Worm (Caenorhabditis elegans): ENCODE data around the gene F26F2.8.
"Not testable (repeated sequence)": the region's sequence is repeated elsewhere in the genome, so short reads cannot be mapped to it uniquely, and the experiment has no call there.

The F26F2.8 gene

ce11 chrV:20556260-20556659 lies 23.1 kb upstream of the F26F2.8 start, which contains the start of gene Y38H6C.23:
Gene Y38H6C.23, minus strand, starts transcription at chrV:20556360.
- TF ChIP-seq egl-13 (tag; optimal IDR thresholded peaks at IDR 0.05) (no peak), snpc-4 (tag; optimal IDR thresholded peaks at IDR 0.05) (no peak), C16A3.4 (tag; optimal IDR thresholded peaks at IDR 0.05) (no peak), elt-2 (tag; optimal IDR thresholded peaks at IDR 0.05) (no peak), elt-3 (tag; optimal IDR thresholded peaks at IDR 0.05) (no peak), ceh-88 (GFP tag; IDR thresholded peaks at IDR 0.05) (no peak), C04F5.9 (tag; optimal IDR thresholded peaks at IDR 0.05) (no peak), ets-5 (GFP tag; IDR thresholded peaks at IDR 0.05) (no peak), mdl-1 (tag; optimal IDR thresholded peaks at IDR 0.05) (no peak)

DNA sequence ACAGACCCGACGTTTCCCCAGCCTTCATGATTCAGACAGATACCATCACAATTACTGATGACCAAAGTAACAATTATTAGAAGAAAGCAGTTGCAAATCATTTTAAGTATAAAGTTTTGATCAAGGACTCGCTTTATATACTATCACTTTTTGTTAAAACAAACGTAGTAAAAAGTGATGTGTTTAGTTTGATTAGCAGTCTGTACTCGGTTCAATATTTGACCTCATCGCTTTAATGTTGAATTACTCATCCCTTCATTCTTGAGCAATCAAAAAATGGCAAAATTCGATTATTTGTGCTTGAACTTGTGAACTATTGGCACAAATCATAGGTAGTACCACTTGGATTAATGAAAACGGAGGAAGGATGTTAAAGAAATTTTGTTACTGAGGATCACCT lies 21.1 kb upstream of the F26F2.8 start, which contains the start of gene abf-4:
Gene abf-4 (minus strand): TSS at position 101 of the 400 bp plus-strand sequence.
- TF ChIP-seq aha-1 (tag; optimal IDR thresholded peaks at IDR 0.05) (no peak), nhr-237 (tag; optimal IDR thresholded peaks at IDR 0.05) (no peak), nhr-11 (tag; optimal IDR thresholded peaks at IDR 0.05) (no peak), grh-1 (GFP tag; IDR thresholded peaks at IDR 0.05) (no peak), nhr-71 (tag; optimal IDR thresholded peaks at IDR 0.05) (no peak), unc-98 (GFP tag; IDR thresholded peaks at IDR 0.05) (no peak), mdl-1 (tag; optimal IDR thresholded peaks at IDR 0.05) (no peak), pqm-1 (tag; optimal IDR thresholded peaks at IDR 0.05) (no peak), zip-4 (GFP tag; optimal IDR thresholded peaks at IDR 0.05) (no peak), mab-9 (GFP tag; IDR thresholded peaks at IDR 0.05) (no peak), ces-1 (GFP tag; optimal IDR thresholded peaks at IDR 0.05) (no peak), irx-1 (tag; optimal IDR thresholded peaks at IDR 0.05) (no peak), unc-62 (GFP tag; optimal IDR thresholded peaks at IDR 0.05) (no peak), sox-4 (tag; optimal IDR thresholded peaks at IDR 0.05) (no peak), dpl-1 (GFP tag; optimal IDR thresholded peaks at IDR 0.05) (no peak)

DNA sequence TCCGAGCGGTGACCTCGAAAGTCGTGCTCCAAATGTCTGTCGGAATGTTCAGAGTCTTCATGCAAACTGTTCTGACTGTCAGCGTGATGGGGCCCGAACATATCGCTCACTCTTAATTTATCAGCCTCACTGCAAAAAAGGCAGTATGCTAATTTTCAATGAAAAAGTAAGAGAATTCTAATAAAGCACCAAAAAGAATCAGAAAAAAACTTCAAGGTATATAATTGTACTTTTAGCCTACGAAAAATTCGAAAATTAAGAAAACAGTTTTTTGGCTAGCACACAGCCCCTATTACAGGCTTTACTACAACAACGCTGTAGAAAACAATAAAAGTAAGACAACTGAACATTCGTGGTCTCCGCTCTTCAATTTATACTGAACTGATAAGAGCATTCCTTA lies 17.6 kb upstream of the F26F2.8 start, which contains the start of gene F26F2.1:
Gene F26F2.1 (minus strand): TSS at position 101 of the 400 bp plus-strand sequence.
- no peak for TF ChIP-seq elt-3 (tag; optimal IDR thresholded peaks at IDR 0.05)
- no peak for TF ChIP-seq nhr-77 (tag; optimal IDR thresholded peaks at IDR 0.05)
- no peak for TF ChIP-seq alr-1 (tag; optimal IDR thresholded peaks at IDR 0.05; ENCODE audit: borderline replicate concordance)
- TF ChIP-seq egl-27 (tag; optimal IDR thresholded peaks at IDR 0.05): no peak
- TF ChIP-seq dpl-1 (GFP tag; optimal IDR thresholded peaks at IDR 0.05): no peak
- TF ChIP-seq unc-130 (tag; optimal IDR thresholded peaks at IDR 0.05): no peak
- no peak for TF ChIP-seq hpl-2 (GFP tag; optimal IDR thresholded peaks at IDR 0.05)
- no peak for TF ChIP-seq tlp-1 (tag; optimal IDR thresholded peaks at IDR 0.05)
- no peak for TF ChIP-seq blmp-1 (tag; optimal IDR thresholded peaks at IDR 0.05)
- no peak for TF ChIP-seq C04F5.9 (tag; optimal IDR thresholded peaks at IDR 0.05)
- TF ChIP-seq unc-30 (tag; optimal IDR thresholded peaks at IDR 0.05): no peak
- TF ChIP-seq C34B4.2 (tag; optimal IDR thresholded peaks at IDR 0.05): no peak
- no peak for TF ChIP-seq jun-1 (tag; optimal IDR thresholded peaks at IDR 0.05)
- no peak for TF ChIP-seq nhr-12 (tag; optimal IDR thresholded peaks at IDR 0.05)
- no peak for TF ChIP-seq unc-62 (GFP tag; optimal IDR thresholded peaks at IDR 0.05)
- no peak for TF ChIP-seq nhr-237 (tag; optimal IDR thresholded peaks at IDR 0.05)
- no peak for TF ChIP-seq nhr-90 (tag; optimal IDR thresholded peaks at IDR 0.05; ENCODE audit: poor library complexity)
- no peak for TF ChIP-seq fkh-4 (tag; optimal IDR thresholded peaks at IDR 0.05; ENCODE audit: borderline replicate concordance)
- TF ChIP-seq sox-4 (tag; optimal IDR thresholded peaks at IDR 0.05): no peak
- no peak for TF ChIP-seq xbp-1 (tag; optimal IDR thresholded peaks at IDR 0.05)

- TF ChIP-seq unc-130 (tag; optimal IDR thresholded peaks at IDR 0.05); pag-3 (tag; optimal IDR thresholded peaks at IDR 0.05; ENCODE audit: borderline replicate concordance, insufficient read depth); jun-1 (tag; optimal IDR thresholded peaks at IDR 0.05): not testable (repeated sequence)
Measured at ce11 chrV:20564054-20564453, 15.3 kb upstream of the F26F2.8 start, which contains the start of gene F26F2.13. Gene F26F2.13, plus strand, starts transcription at chrV:20564354.
